Fruit fly (Drosophila melanogaster) whole organism, wandering third instar larva: Measurements from ENCODE around the gene CG4382.

Experiments used
- Abd-B ChIP-seq: fragments of >200 bp; optimal IDR thresholded peaks from 2 replicates; lab custom pipeline; 2017; ENCODE audit warnings: missing biosample characterization, missing genetic modification characterization
- CG32264 ChIP-seq: fragments of 200-800 bp; sonication (Bioruptor generic); optimal IDR thresholded peaks from 2 replicates; lab custom pipeline; 2016; ENCODE audit warnings: missing biosample characterization, missing genetic modification characterization
- CG9705 ChIP-seq: fragments of 200-800 bp; sonication (Bioruptor generic); optimal IDR thresholded peaks from 2 replicates; lab custom pipeline; 2018; ENCODE audit warnings: missing biosample characterization, mild to moderate bottlenecking, missing genetic modification characterization
- CrebA ChIP-seq: fragments of 200-800 bp; sonication (Bioruptor generic); optimal IDR thresholded peaks from 2 replicates; lab custom pipeline; 2016; ENCODE audit warnings: missing biosample characterization, mild to moderate bottlenecking, missing genetic modification characterization, borderline replicate concordance
- Dfd ChIP-seq: fragments of >200 bp; optimal IDR thresholded peaks from 2 replicates; lab custom pipeline; 2017; ENCODE audit warnings: missing biosample characterization, missing genetic modification characterization
- Dif ChIP-seq: fragments of 200-275, 200-300 bp; sonication (Bioruptor generic); optimal IDR thresholded peaks from 2 replicates; lab custom pipeline; 2018; ENCODE audit warnings: missing biosample characterization, missing genetic modification characterization; ENCODE audit not compliant: partially characterized antibody
- GATAd ChIP-seq: sonication (Bioruptor generic); optimal IDR thresholded peaks from 2 replicates; lab custom pipeline; 2016; ENCODE audit warnings: missing biosample characterization, missing genetic modification characterization
- HLH106 ChIP-seq: fragments of 200-800 bp; optimal IDR thresholded peaks from 3 replicates; lab custom pipeline; 2019; ENCODE audit warnings: missing biosample characterization, mild to moderate bottlenecking, missing genetic modification characterization, moderate library complexity
- Hnf4 ChIP-seq: fragments of 200-800 bp; sonication (Bioruptor generic); optimal IDR thresholded peaks from 2 replicates; lab custom pipeline; 2016; ENCODE audit warnings: missing biosample characterization, mild to moderate bottlenecking, missing genetic modification characterization
- Hr78 ChIP-seq: fragments of >200 bp; optimal IDR thresholded peaks from 2 replicates; lab custom pipeline; 2017; ENCODE audit warnings: missing biosample characterization, missing genetic modification characterization
- Hr83 ChIP-seq: fragments of 200-300 bp; sonication (Bioruptor generic); optimal IDR thresholded peaks from 2 replicates; lab custom pipeline; 2016; ENCODE audit warnings: missing biosample characterization, mild to moderate bottlenecking, missing genetic modification characterization, moderate library complexity; ENCODE audit not compliant: poor library complexity, severe bottlenecking
- Jra ChIP-seq: sonication (Bioruptor generic); optimal IDR thresholded peaks from 2 replicates; lab custom pipeline; 2016; ENCODE audit warnings: missing biosample characterization, missing genetic modification characterization
- Mio ChIP-seq: sonication (Bioruptor generic); optimal IDR thresholded peaks from 2 replicates; lab custom pipeline; 2016; ENCODE audit warnings: missing biosample characterization, missing genetic modification characterization
- Myc ChIP-seq: fragments of >200 bp; optimal IDR thresholded peaks from 2 replicates; lab custom pipeline; 2017
- N ChIP-seq: fragments of >200 bp; optimal IDR thresholded peaks from 2 replicates; lab custom pipeline; 2018; ENCODE audit warnings: missing biosample characterization, missing external identifiers, missing genetic modification characterization
- OdsH ChIP-seq: fragments of 200-800 bp; sonication (Bioruptor generic); optimal IDR thresholded peaks from 2 replicates; lab custom pipeline; 2016; ENCODE audit warnings: missing biosample characterization, mild to moderate bottlenecking, missing genetic modification characterization
- Rel ChIP-seq, 2 experiments: fragments of 200-800 bp; sonication (Bioruptor generic) in 1 of 2; optimal IDR thresholded peaks; 2 replicates in 1 of 2; 3 replicates in 1 of 2; lab custom pipeline; 2016 to 2019; ENCODE audit warnings: mild to moderate bottlenecking in 2 of 2, missing biosample characterization in 2 of 2, missing genetic modification characterization in 2 of 2, moderate library complexity in 1 of 2
- Sp1 ChIP-seq: fragments of 200-800 bp; sonication (Bioruptor generic); optimal IDR thresholded peaks from 3 replicates; lab custom pipeline; 2019; ENCODE audit warnings: missing biosample characterization, mild to moderate bottlenecking, missing genetic modification characterization, moderate library complexity
- Vsx2 ChIP-seq: fragments of 200-300, 225-300 bp; sonication (Bioruptor generic); optimal IDR thresholded peaks from 2 replicates; lab custom pipeline; 2018; ENCODE audit warnings: missing biosample characterization, missing genetic modification characterization; ENCODE audit not compliant: partially characterized antibody
- br ChIP-seq: fragments of 200-800 bp; sonication (Bioruptor generic); optimal IDR thresholded peaks from 2 replicates; lab custom pipeline; 2016; ENCODE audit warnings: missing biosample characterization, missing genetic modification characterization
- brk ChIP-seq: fragments of 200-800 bp; sonication (Bioruptor generic); optimal IDR thresholded peaks from 2 replicates; lab custom pipeline; 2016; ENCODE audit warnings: missing biosample characterization, mild to moderate bottlenecking, missing genetic modification characterization
- dl ChIP-seq, 2 experiments: fragments of 175-275, 200-275 bp in 1 of 2; fragments of 200-275 bp in 1 of 2; sonication (Bioruptor generic); optimal IDR thresholded peaks; lab custom pipeline; 2018; ENCODE audit warnings: mild to moderate bottlenecking in 2 of 2, missing biosample characterization in 2 of 2, missing genetic modification characterization in 2 of 2, moderate library complexity in 2 of 2; ENCODE audit not compliant: partially characterized antibody in 2 of 2, insufficient read depth in 1 of 2
- dmrt93B ChIP-seq: fragments of 200-800 bp; sonication (Bioruptor generic); optimal IDR thresholded peaks from 2 replicates; lab custom pipeline; 2018; ENCODE audit warnings: missing biosample characterization, mild to moderate bottlenecking, missing genetic modification characterization
- dsf ChIP-seq: sonication (Bioruptor generic); optimal IDR thresholded peaks from 2 replicates; lab custom pipeline; 2016; ENCODE audit warnings: missing biosample characterization, missing genetic modification characterization, borderline replicate concordance
- ey ChIP-seq: fragments of 200-800 bp; sonication (Bioruptor generic); optimal IDR thresholded peaks from 2 replicates; lab custom pipeline; 2016; ENCODE audit warnings: missing biosample characterization, missing genetic modification characterization
- foxo ChIP-seq, 2 experiments: fragments of 200-800 bp; sonication (Bioruptor generic); optimal IDR thresholded peaks; 2 replicates in 1 of 2; 3 replicates in 1 of 2; lab custom pipeline; 2016 to 2017; ENCODE audit warnings: missing biosample characterization in 2 of 2, missing genetic modification characterization in 2 of 2
- fru ChIP-seq: fragments of 200-800 bp; sonication (Bioruptor generic); optimal IDR thresholded peaks from 3 replicates; lab custom pipeline; 2016; ENCODE audit warnings: missing biosample characterization, mild to moderate bottlenecking, missing genetic modification characterization
- h ChIP-seq: fragments of 200-800 bp; sonication (Bioruptor generic); optimal IDR thresholded peaks from 3 replicates; lab custom pipeline; 2016; ENCODE audit warnings: missing biosample characterization, mild to moderate bottlenecking, missing genetic modification characterization
- jim ChIP-seq: fragments of 175-275, 200-325 bp; sonication (Bioruptor generic); optimal IDR thresholded peaks from 2 replicates; lab custom pipeline; 2016; ENCODE audit warnings: missing biosample characterization, mild to moderate bottlenecking, missing genetic modification characterization
- lola ChIP-seq: fragments of >200 bp; optimal IDR thresholded peaks from 2 replicates; lab custom pipeline; 2017; ENCODE audit warnings: missing biosample characterization, missing genetic modification characterization
- pan ChIP-seq: fragments of >200 bp; optimal IDR thresholded peaks from 2 replicates; lab custom pipeline; 2017
- psq ChIP-seq: fragments of 200-800 bp; sonication (Bioruptor generic); optimal IDR thresholded peaks from 3 replicates; lab custom pipeline; 2017; ENCODE audit warnings: missing biosample characterization, mild to moderate bottlenecking, missing genetic modification characterization, moderate library complexity
- rgr ChIP-seq: fragments of 200-800 bp; sonication (Bioruptor generic); optimal IDR thresholded peaks from 3 replicates; lab custom pipeline; 2016; ENCODE audit warnings: missing biosample characterization, mild to moderate bottlenecking, missing genetic modification characterization
- sage ChIP-seq: fragments of 200-800 bp; sonication (Bioruptor generic); optimal IDR thresholded peaks from 2 replicates; lab custom pipeline; 2016; ENCODE audit warnings: missing biosample characterization, mild to moderate bottlenecking, missing genetic modification characterization
- sv ChIP-seq: fragments of 200-800 bp; sonication (Bioruptor generic); optimal IDR thresholded peaks from 3 replicates; lab custom pipeline; 2016; ENCODE audit warnings: missing biosample characterization, missing genetic modification characterization
- tai ChIP-seq: sonication (Bioruptor generic); optimal IDR thresholded peaks from 2 replicates; lab custom pipeline; 2016; ENCODE audit warnings: missing biosample characterization, missing genetic modification characterization
- usp ChIP-seq: fragments of >200 bp; optimal IDR thresholded peaks from 2 replicates; lab custom pipeline; 2017; ENCODE audit warnings: missing biosample characterization, missing genetic modification characterization
- woc ChIP-seq: sonication (Bioruptor generic); optimal IDR thresholded peaks from 2 replicates; lab custom pipeline; 2016; ENCODE audit warnings: missing biosample characterization, mild to moderate bottlenecking, missing genetic modification characterization

Gene CG4382

dm6 chr2L:9600772-9601171 is at the start of gene CG4382:
Gene CG4382 (minus strand): TSS chr2L:9600872.
- TF ChIP-seq lola: no peak
- no peak for TF ChIP-seq Dfd (GFP tag; lab: Kevin White, UChicago)
- TF ChIP-seq Mio (GFP tag; lab: Kevin White, UChicago): no peak
- no peak for TF ChIP-seq sage
- TF ChIP-seq OdsH (GFP tag; lab: Kevin White, UChicago): no peak
- no peak for TF ChIP-seq rgr (GFP tag; lab: Kevin White, UChicago)
- no peak for TF ChIP-seq Rel (GFP tag; optimal IDR thresholded peaks at IDR 0.05; lab: Kevin White, UChicago)
- no peak for TF ChIP-seq Rel (tag; optimal IDR thresholded peaks at IDR 0.05; lab: Kevin White, UChicago)
- no peak for TF ChIP-seq foxo (GFP tag; optimal IDR thresholded peaks at IDR 0.05; lab: Kevin White, UChicago)
- TF ChIP-seq dmrt93B (GFP tag; lab: Kevin White, UChicago): no peak
- no peak for TF ChIP-seq N (GFP tag; lab: Kevin White, UChicago)
- no peak for TF ChIP-seq GATAd (GFP tag; lab: Kevin White, UChicago)

DNA sequence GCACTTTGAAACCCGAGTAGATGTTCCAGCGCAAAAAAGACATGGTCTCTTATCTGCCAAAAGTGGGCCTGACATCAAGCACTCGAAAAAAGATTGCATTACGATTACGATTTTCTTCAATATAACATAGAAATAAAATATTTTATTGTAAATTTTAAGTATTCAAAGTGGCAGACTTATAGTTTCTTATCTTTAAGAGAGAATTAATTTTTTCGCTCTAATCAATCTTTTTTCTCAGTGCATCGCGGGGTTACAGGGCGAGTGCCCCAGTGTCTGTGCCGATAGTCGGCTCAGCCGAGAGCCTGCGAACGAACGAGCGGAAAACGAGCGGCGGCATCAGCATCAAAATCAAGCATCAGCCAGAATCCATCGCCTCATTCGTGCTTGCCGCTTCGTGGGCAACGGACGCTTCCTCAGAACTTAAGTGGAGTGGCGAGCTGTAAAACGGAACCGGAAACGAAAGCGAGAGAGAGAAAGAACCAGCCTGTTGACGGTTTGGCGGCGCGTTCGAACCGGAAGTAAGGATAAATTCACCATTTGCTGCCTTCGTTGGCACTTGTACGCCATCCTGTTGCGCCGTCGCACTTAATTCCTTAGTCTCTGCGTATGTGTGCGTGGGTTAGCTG is 33.3 kb upstream of the CG4382 start, which contains the start of gene Apoltp:
TSS of gene Apoltp (plus strand) at position 369 of the 626 bp plus-strand sequence.
- peak; percentile 85 for TF ChIP-seq h
- peak; percentile 8 for TF ChIP-seq sv (GFP tag; lab: Kevin White, UChicago)
- TF ChIP-seq Sp1: peak; percentile 55
- no peak for TF ChIP-seq jim (GFP tag; lab: Kevin White, UChicago)
- no peak for TF ChIP-seq GATAd (GFP tag; lab: Kevin White, UChicago)
- no peak for TF ChIP-seq lola
- peak; percentile 75 for TF ChIP-seq psq (GFP tag; lab: Kevin White, UChicago)
- peak; percentile 23 for TF ChIP-seq CrebA (GFP tag; lab: Kevin White, UChicago)
- peak; percentile 54 for TF ChIP-seq Hnf4 (GFP tag; lab: Kevin White, UChicago)
- peak in 1 of 2 experiments; percentile 85 for TF ChIP-seq foxo (GFP tag; optimal IDR thresholded peaks at IDR 0.05; lab: Kevin White, UChicago)
- TF ChIP-seq Jra (GFP tag; lab: Kevin White, UChicago): no peak
- no peak for TF ChIP-seq Mio (GFP tag; lab: Kevin White, UChicago)
- no peak for TF ChIP-seq Myc (lab: Kevin White, UChicago)
- TF ChIP-seq usp (GFP tag; lab: Kevin White, UChicago): no peak
- no peak for TF ChIP-seq dsf
- TF ChIP-seq Vsx2 (GFP tag; lab: Kevin White, UChicago): no peak
- peak; percentile 74 for TF ChIP-seq OdsH (GFP tag; lab: Kevin White, UChicago)
- no peak for TF ChIP-seq Abd-B
- peak; percentile 68 for TF ChIP-seq HLH106 (tag; lab: Kevin White, UChicago)
- peak; percentile 59 for TF ChIP-seq Rel (GFP tag; optimal IDR thresholded peaks at IDR 0.05; lab: Kevin White, UChicago)
- TF ChIP-seq Rel (tag; optimal IDR thresholded peaks at IDR 0.05; lab: Kevin White, UChicago): no peak
- no peak for TF ChIP-seq dl (GFP tag; optimal IDR thresholded peaks at IDR 0.05; lab: Kevin White, UChicago; ENCODE audit: insufficient read depth in 1 of 2, partially characterized antibody in 2 of 2)
- peak; percentile 46 for TF ChIP-seq ey (GFP tag; lab: Kevin White, UChicago)
- TF ChIP-seq Dif (GFP tag; lab: Kevin White, UChicago): peak; percentile 13
- TF ChIP-seq CG9705 (GFP tag; lab: Kevin White, UChicago): no peak
- TF ChIP-seq Hr78: no peak
- TF ChIP-seq fru (GFP tag; lab: Kevin White, UChicago): peak; percentile 78
- no peak for TF ChIP-seq pan
- TF ChIP-seq N (GFP tag; lab: Kevin White, UChicago): no peak
- no peak for TF ChIP-seq Dfd (GFP tag; lab: Kevin White, UChicago)
- peak; percentile 54 for TF ChIP-seq woc (GFP tag; lab: Kevin White, UChicago)
- TF ChIP-seq sage: peak; percentile 66
- peak; percentile 62 for TF ChIP-seq dmrt93B (GFP tag; lab: Kevin White, UChicago)
- no peak for TF ChIP-seq tai (GFP tag; lab: Kevin White, UChicago)
- TF ChIP-seq Hr83 (GFP tag; lab: Kevin White, UChicago): no peak
- peak; percentile 2 for TF ChIP-seq CG32264 (GFP tag; lab: Kevin White, UChicago)
- TF ChIP-seq rgr (GFP tag; lab: Kevin White, UChicago): peak; percentile 72
- peak; percentile 58 for TF ChIP-seq br (GFP tag; lab: Kevin White, UChicago)
- TF ChIP-seq brk (GFP tag; lab: Kevin White, UChicago): peak; percentile 64
